Fruit fly (Drosophila melanogaster): ENCODE measurements around the gene CG6833.

CG6833 gene

dm6 chr3L:14004041-14004407, 47.0 kb upstream of the CG6833 start (continued):
- TF ChIP-seq Dad (GFP tag; optimal IDR thresholded peaks at IDR 0.05), result no peak
- peak; percentile 25; the same call in 1 of the 2 replicates for TF ChIP-seq bbx (GFP tag; IDR thresholded peaks at IDR 0.05; ENCODE audit: partially characterized antibody)
- no peak for TF ChIP-seq her (GFP tag; optimal IDR thresholded peaks at IDR 0.05)
- TF ChIP-seq Eip74EF (GFP tag; optimal IDR thresholded peaks at IDR 0.05), result no peak
- peak; percentile 100 for TF ChIP-seq Opbp (GFP tag; IDR thresholded peaks at IDR 0.05; ENCODE audit: partially characterized antibody)
- no peak for TF ChIP-seq ash1 (GFP tag; optimal IDR thresholded peaks at IDR 0.05)
- no peak for TF ChIP-seq Fer2 (tag; optimal IDR thresholded peaks at IDR 0.05)
- no peak for TF ChIP-seq fru (optimal IDR thresholded peaks at IDR 0.05)
- no peak for TF ChIP-seq CG6175 (GFP tag; IDR thresholded peaks at IDR 0.05)
- no peak for TF ChIP-seq Usf (GFP tag; optimal IDR thresholded peaks at IDR 0.05)
- no peak for TF ChIP-seq Jarid2 (GFP tag; optimal IDR thresholded peaks at IDR 0.05)
- TF ChIP-seq CG6654 (GFP tag; optimal IDR thresholded peaks at IDR 0.05), result no peak
- TF ChIP-seq CG32767 (GFP tag; IDR thresholded peaks at IDR 0.05), result 0 out of 2 replicates have a peak, but pooled peaks have one; percentile 31
- no peak for TF ChIP-seq ind (GFP tag; optimal IDR thresholded peaks at IDR 0.05)
- no peak for TF ChIP-seq H2.0 (GFP tag; IDR thresholded peaks at IDR 0.05)
- no peak for TF ChIP-seq nau (GFP tag; optimal IDR thresholded peaks at IDR 0.05)
- no peak for TF ChIP-seq Atf-2 (GFP tag; optimal IDR thresholded peaks at IDR 0.05)
- TF ChIP-seq CG13624 (GFP tag; optimal IDR thresholded peaks at IDR 0.05), result peak; percentile 12
- no peak for TF ChIP-seq CG8388 (GFP tag; optimal IDR thresholded peaks at IDR 0.05)
- TF ChIP-seq pnt (GFP tag; optimal IDR thresholded peaks at IDR 0.05), result no peak
- TF ChIP-seq pan (optimal IDR thresholded peaks at IDR 0.05), result no peak
- TF ChIP-seq pan (GFP tag; optimal IDR thresholded peaks at IDR 0.05 in 1 of 2, IDR thresholded peaks at IDR 0.05 in 1 of 2), result peak in 1 of 2 experiments; percentile 37
- TF ChIP-seq Gug (GFP tag; IDR thresholded peaks at IDR 0.05), result no peak
- no peak for TF ChIP-seq Dip2 (GFP tag; IDR thresholded peaks at IDR 0.05)
- TF ChIP-seq Bteb2 (GFP tag; optimal IDR thresholded peaks at IDR 0.05), result no peak
- TF ChIP-seq pros (GFP tag; optimal IDR thresholded peaks at IDR 0.05), result no peak
- no peak for TF ChIP-seq CG12104 (GFP tag; optimal IDR thresholded peaks at IDR 0.05)
- TF ChIP-seq Dll (GFP tag; IDR thresholded peaks at IDR 0.05; ENCODE audit: partially characterized antibody), result no peak
- TF ChIP-seq Mrtf (GFP tag; IDR thresholded peaks at IDR 0.05), result no peak
- no peak for TF ChIP-seq zen (tag; optimal IDR thresholded peaks at IDR 0.05)
- no peak for TF ChIP-seq H15 (GFP tag; IDR thresholded peaks at IDR 0.05)
- TF ChIP-seq shn (GFP tag; optimal IDR thresholded peaks at IDR 0.05), result no peak
- peak; percentile 82 for TF ChIP-seq abd-A (tag; optimal IDR thresholded peaks at IDR 0.05)
- no peak for TF ChIP-seq CG12155 (GFP tag; optimal IDR thresholded peaks at IDR 0.05)
- TF ChIP-seq CG13424 (tag; optimal IDR thresholded peaks at IDR 0.05), result no peak
- no peak for TF ChIP-seq CG1602 (GFP tag; optimal IDR thresholded peaks at IDR 0.05)
- TF ChIP-seq YL-1 (GFP tag; optimal IDR thresholded peaks at IDR 0.05), result peak; percentile 92
- TF ChIP-seq HHEX (GFP tag; optimal IDR thresholded peaks at IDR 0.05), result peak; percentile 39
- no peak for TF ChIP-seq inv (GFP tag; IDR thresholded peaks at IDR 0.05; ENCODE audit: partially characterized antibody)
- TF ChIP-seq Dref (GFP tag; IDR thresholded peaks at IDR 0.05), result no peak
- TF ChIP-seq crc (GFP tag; optimal IDR thresholded peaks at IDR 0.05), result no peak
- TF ChIP-seq CG3847 (GFP tag; IDR thresholded peaks at IDR 0.05), result peak; percentile 5; the same call in 1 of the 2 replicates
- TF ChIP-seq run (tag; optimal IDR thresholded peaks at IDR 0.05), result no peak
- TF ChIP-seq odd (GFP tag; optimal IDR thresholded peaks at IDR 0.05), result no peak
- 0 out of 2 replicates have a peak, but pooled peaks have one; percentile 44 for TF ChIP-seq Bgb (GFP tag; IDR thresholded peaks at IDR 0.05; ENCODE audit: partially characterized antibody)
- TF ChIP-seq CG2116 (GFP tag; optimal IDR thresholded peaks at IDR 0.05), result peak; percentile 17
- peak; percentile 15; the same call in 1 of the 2 replicates for TF ChIP-seq amos (GFP tag; IDR thresholded peaks at IDR 0.05; ENCODE audit: partially characterized antibody)
- no peak for TF ChIP-seq CG1529 (GFP tag; optimal IDR thresholded peaks at IDR 0.05)
- peak; percentile 66 for TF ChIP-seq Nf-YC (tag; optimal IDR thresholded peaks at IDR 0.05)
- no peak for TF ChIP-seq Hr39 (optimal IDR thresholded peaks at IDR 0.05)
- peak; percentile 11 for TF ChIP-seq wek (GFP tag; optimal IDR thresholded peaks at IDR 0.05)
- TF ChIP-seq Max (GFP tag; optimal IDR thresholded peaks at IDR 0.05), result peak; percentile 15

All from whole organism, embryonic.